Worm (Caenorhabditis elegans): ENCODE measurements around the gene pch-2.

- TF ChIP-seq flt-1 (GFP tag; IDR thresholded peaks at IDR 0.05): no peak
- no peak for TF ChIP-seq cog-1 (tag; optimal IDR thresholded peaks at IDR 0.05)
- no peak for TF ChIP-seq med-1 (GFP tag; optimal IDR thresholded peaks at IDR 0.05; ENCODE audit: insufficient read depth)
- TF ChIP-seq klf-2 (GFP tag; conservative IDR thresholded peaks at IDR 0.05): no peak
- TF ChIP-seq ref-1 (GFP tag; conservative IDR thresholded peaks at IDR 0.05): no peak
These were observed 45.9 kb downstream of the pch-2 start, which contains the start of gene col-76 for ce11 chrII:8204039-8204438.
